Worm (Caenorhabditis elegans) whole organism, L2 larva: ENCODE results near the gene dtmk-1.

Experiments used
- C34F6.9 ChIP-seq: fragments of 150-350 bp; optimal IDR thresholded peaks from 2 replicates; lab custom pipeline; 2014; ENCODE audit warnings: missing biosample characterization, missing genetic modification characterization
- F13H6.1 ChIP-seq: sonication (generic microtip); optimal IDR thresholded peaks from 2 replicates; lab custom pipeline; 2016; ENCODE audit warnings: missing genetic modification characterization, missing compliant biosample characterization
- R02D3.7 ChIP-seq: fragments of 150-350 bp; optimal IDR thresholded peaks from 2 replicates; lab custom pipeline; 2014; ENCODE audit warnings: missing biosample characterization, missing genetic modification characterization
- Y55F3AM.14 ChIP-seq: fragments of 200-800 bp; sonication (Bioruptor generic); optimal IDR thresholded peaks from 2 replicates; lab custom pipeline; 2018; ENCODE audit warnings: mild to moderate bottlenecking, missing genetic modification characterization, missing compliant biosample characterization
- ZK546.5 ChIP-seq: sonication (generic microtip); optimal IDR thresholded peaks from 2 replicates; lab custom pipeline; 2017; ENCODE audit warnings: missing biosample characterization, missing genetic modification characterization
- ama-1 ChIP-seq: fragments of 150-350 bp; optimal IDR thresholded peaks from 2 replicates; lab custom pipeline; 2018; ENCODE audit warnings: inconsistent platforms
- ceh-82 ChIP-seq: fragments of 150-350 bp; optimal IDR thresholded peaks from 2 replicates; lab custom pipeline; 2014; ENCODE audit warnings: missing biosample characterization, missing genetic modification characterization
- crh-2 ChIP-seq: sonication (generic microtip); optimal IDR thresholded peaks from 2 replicates; lab custom pipeline; 2017; ENCODE audit warnings: missing biosample characterization, missing genetic modification characterization
- dmd-4 ChIP-seq: sonication (generic microtip); optimal IDR thresholded peaks from 2 replicates; lab custom pipeline; 2017; ENCODE audit warnings: missing biosample characterization, missing genetic modification characterization
- egl-27 ChIP-seq: sonication (generic microtip); optimal IDR thresholded peaks from 3 replicates; lab custom pipeline; 2017; ENCODE audit warnings: missing biosample characterization, missing genetic modification reagents, missing genetic modification characterization
- elt-1 ChIP-seq: fragments of 150-350 bp; optimal IDR thresholded peaks from 2 replicates; lab custom pipeline; 2014; ENCODE audit warnings: missing biosample characterization, missing genetic modification characterization
- elt-3 ChIP-seq: sonication (generic microtip); optimal IDR thresholded peaks from 2 replicates; lab custom pipeline; 2017; ENCODE audit warnings: missing biosample characterization, missing genetic modification characterization
- fos-1 ChIP-seq: fragments of 150-350 bp; optimal IDR thresholded peaks from 2 replicates; lab custom pipeline; 2014; ENCODE audit warnings: missing biosample characterization, missing genetic modification characterization
- gmeb-1 ChIP-seq: fragments of 150-350 bp; optimal IDR thresholded peaks from 2 replicates; lab custom pipeline; 2014; ENCODE audit warnings: missing biosample characterization, missing genetic modification characterization
- lin-11 ChIP-seq: fragments of 150-350 bp; sonication (generic microtip); optimal IDR thresholded peaks from 2 replicates; lab custom pipeline; 2014; ENCODE audit warnings: missing biosample characterization, missing genetic modification characterization, inconsistent platforms, mixed read lengths
- lin-13 ChIP-seq: fragments of 150-350 bp; optimal IDR thresholded peaks from 2 replicates; lab custom pipeline; 2014; ENCODE audit warnings: missing biosample characterization, missing genetic modification reagents, missing genetic modification characterization
- lin-39 ChIP-seq: fragments of 150-350 bp; optimal IDR thresholded peaks from 2 replicates; lab custom pipeline; 2014; ENCODE audit warnings: missing biosample characterization, missing genetic modification reagents, missing genetic modification characterization
- lsy-2 ChIP-seq, 2 experiments: fragments of 150-350 bp in 1 of 2; sonication (generic microtip) in 1 of 2; optimal IDR thresholded peaks; 2 replicates each; lab custom pipeline; 2014 to 2017; ENCODE audit warnings: missing biosample characterization in 2 of 2, missing genetic modification characterization in 2 of 2
- mab-5 ChIP-seq: fragments of 150-350 bp; optimal IDR thresholded peaks from 2 replicates; lab custom pipeline; 2014; ENCODE audit warnings: missing biosample characterization, missing genetic modification characterization
- mbf-1 ChIP-seq: sonication (generic microtip); optimal IDR thresholded peaks from 2 replicates; lab custom pipeline; 2017; ENCODE audit warnings: missing biosample characterization, missing genetic modification characterization
- mdl-1 ChIP-seq, 2 experiments: fragments of 150-350 bp in 1 of 2; sonication (generic microtip) in 1 of 2; optimal IDR thresholded peaks; 2 replicates each; lab custom pipeline; 2017; ENCODE audit warnings: missing biosample characterization in 2 of 2, missing genetic modification characterization in 2 of 2
- nhr-11 ChIP-seq: fragments of 150-350 bp; optimal IDR thresholded peaks from 2 replicates; lab custom pipeline; 2014; ENCODE audit warnings: missing biosample characterization, missing genetic modification characterization
- nhr-12 ChIP-seq: fragments of 150-350 bp; optimal IDR thresholded peaks from 2 replicates; lab custom pipeline; 2014; ENCODE audit warnings: missing biosample characterization, missing genetic modification characterization
- nhr-129 ChIP-seq: fragments of 150-350 bp; optimal IDR thresholded peaks from 2 replicates; lab custom pipeline; 2014; ENCODE audit warnings: missing biosample characterization, missing genetic modification characterization
- nhr-21 ChIP-seq: fragments of 150-350 bp; optimal IDR thresholded peaks from 2 replicates; lab custom pipeline; 2014; ENCODE audit warnings: missing biosample characterization, missing genetic modification characterization
- nhr-23 ChIP-seq: fragments of 150-350 bp; optimal IDR thresholded peaks from 2 replicates; lab custom pipeline; 2014; ENCODE audit warnings: missing biosample characterization, missing genetic modification reagents, missing genetic modification characterization
- nhr-25 ChIP-seq: fragments of 150-350 bp; sonication (generic microtip); optimal IDR thresholded peaks from 3 replicates; lab custom pipeline; 2014; ENCODE audit warnings: missing biosample characterization, missing genetic modification characterization
- nhr-6 ChIP-seq: fragments of 150-350 bp; optimal IDR thresholded peaks from 2 replicates; lab custom pipeline; 2014; ENCODE audit warnings: missing biosample characterization, missing genetic modification characterization
- nhr-77 ChIP-seq: fragments of 150-350 bp; optimal IDR thresholded peaks from 2 replicates; lab custom pipeline; 2014; ENCODE audit warnings: missing biosample characterization, missing genetic modification characterization
- peb-1 ChIP-seq: fragments of 150-350 bp; optimal IDR thresholded peaks from 2 replicates; lab custom pipeline; 2014; ENCODE audit warnings: missing biosample characterization, missing genetic modification characterization
- sem-4 ChIP-seq: fragments of 150-350 bp; optimal IDR thresholded peaks from 2 replicates; lab custom pipeline; 2014; ENCODE audit warnings: missing biosample characterization, missing genetic modification reagents, missing genetic modification characterization
- skn-1 ChIP-seq: sonication (generic microtip); optimal IDR thresholded peaks from 2 replicates; lab custom pipeline; 2017; ENCODE audit warnings: missing biosample characterization, missing genetic modification characterization
- sma-3 ChIP-seq: sonication (generic microtip); optimal IDR thresholded peaks from 2 replicates; lab custom pipeline; 2016; ENCODE audit warnings: missing genetic modification reagents, missing genetic modification characterization, missing compliant biosample characterization
- sma-9 ChIP-seq, 2 experiments: fragments of 150-350 bp in 1 of 2; sonication (generic microtip) in 1 of 2; optimal IDR thresholded peaks; 2 replicates each; lab custom pipeline; 2014 to 2016; ENCODE audit warnings: missing genetic modification characterization in 2 of 2, mild to moderate bottlenecking in 1 of 2, missing biosample characterization in 1 of 2, missing compliant biosample characterization in 1 of 2, missing genetic modification reagents in 1 of 2, moderate library complexity in 1 of 2
- unc-55 ChIP-seq: fragments of 150-350 bp; sonication (generic microtip); optimal IDR thresholded peaks from 3 replicates; lab custom pipeline; 2014; ENCODE audit warnings: missing biosample characterization, missing genetic modification reagents, missing genetic modification characterization
- unc-62 ChIP-seq: fragments of 150-350 bp; optimal IDR thresholded peaks from 2 replicates; lab custom pipeline; 2014; ENCODE audit warnings: missing biosample characterization, missing genetic modification reagents, missing genetic modification characterization
- ztf-1 ChIP-seq: fragments of 200-800 bp; sonication (Bioruptor generic); conservative IDR thresholded peaks from 2 replicates; pipeline ENCODE4 v1.3.6; 2022; ENCODE audit warnings: missing genetic modification characterization, missing compliant biosample characterization
- ztf-4 ChIP-seq: fragments of 150-350 bp; optimal IDR thresholded peaks from 2 replicates; lab custom pipeline; 2014; ENCODE audit warnings: missing biosample characterization, missing genetic modification characterization

dtmk-1 gene

DNA sequence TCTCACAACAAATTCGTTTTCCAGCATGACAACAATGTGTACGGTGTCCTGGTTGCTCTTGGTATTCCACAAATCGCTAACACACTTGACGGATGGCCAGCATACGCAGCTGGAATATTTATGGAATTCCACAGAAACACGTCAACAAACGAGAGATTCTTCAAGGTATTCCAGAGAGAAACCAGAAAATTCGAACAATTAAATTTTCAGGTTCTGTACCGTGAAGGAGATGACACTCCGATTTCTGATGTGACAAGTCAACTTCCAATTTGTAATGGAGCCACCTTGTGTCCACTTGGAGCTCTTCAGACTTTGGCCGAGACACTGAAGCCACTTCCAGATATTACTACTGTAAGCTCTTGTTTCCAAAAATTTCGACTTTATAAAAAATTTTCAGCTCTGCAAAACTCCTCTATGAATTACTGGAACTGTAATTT lies 32.9 kb downstream of the dtmk-1 start (continued):
- TF ChIP-seq Y55F3AM.14 (GFP tag; lab: Kevin White, UChicago), result no peak
- no peak for TF ChIP-seq fos-1 (tag; lab: Kevin White, UChicago)
- peak; percentile 49 for TF ChIP-seq nhr-11 (tag; lab: Kevin White, UChicago)
- TF ChIP-seq elt-3, result no peak
- no peak for TF ChIP-seq nhr-129
- no peak for TF ChIP-seq ztf-1 (GFP tag; lab: Robert Waterston, UW)
- no peak for TF ChIP-seq nhr-77 (tag; lab: Kevin White, UChicago)
- TF ChIP-seq ztf-4 (tag; lab: Kevin White, UChicago), result no peak
- no peak for TF ChIP-seq crh-2 (tag; lab: Kevin White, UChicago)
- peak; percentile 63 for TF ChIP-seq ama-1 (lab: Kevin White, UChicago)
- no peak for TF ChIP-seq lin-11 (tag; lab: Kevin White, UChicago)
- peak; percentile 56 for TF ChIP-seq lin-13 (GFP tag; lab: Kevin White, UChicago)
- TF ChIP-seq elt-1, result no peak
- no peak for TF ChIP-seq skn-1 (tag; lab: Kevin White, UChicago)

DNA sequence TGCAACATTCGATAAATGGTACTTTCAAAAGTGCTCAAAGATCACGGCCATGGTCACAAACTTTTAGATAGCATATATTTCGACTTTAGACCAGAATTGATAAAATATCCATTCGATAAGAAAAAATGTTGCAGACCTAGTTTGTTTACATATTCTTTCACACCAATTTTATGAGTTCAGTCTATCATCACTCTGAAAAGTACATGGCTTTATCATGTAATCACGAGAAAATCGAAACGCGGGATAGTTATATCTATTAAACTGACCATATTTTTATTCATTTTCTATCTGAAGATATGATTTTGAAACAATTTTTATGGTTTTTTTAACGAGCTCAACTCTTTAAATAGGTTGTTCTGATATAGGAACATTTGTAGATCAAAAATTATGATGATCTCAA lies 35.4 kb downstream of the dtmk-1 start, which contains the start of gene pho-11:
Gene pho-11, plus strand, starts transcription at position 374 of the 400 bp plus-strand sequence.
- TF ChIP-seq Y55F3AM.14 (GFP tag; lab: Kevin White, UChicago), result no peak
- TF ChIP-seq lsy-2 (tag; optimal IDR thresholded peaks at IDR 0.05; lab: Kevin White, UChicago), result no peak
- TF ChIP-seq fos-1 (tag; lab: Kevin White, UChicago), result no peak
- TF ChIP-seq lin-39 (tag; lab: Kevin White, UChicago), result no peak
- TF ChIP-seq gmeb-1 (tag; lab: Kevin White, UChicago), result no peak
- TF ChIP-seq elt-3, result no peak
- TF ChIP-seq lin-13 (GFP tag; lab: Kevin White, UChicago), result no peak
- TF ChIP-seq mdl-1 (tag; optimal IDR thresholded peaks at IDR 0.05; lab: Kevin White, UChicago), result no peak
- no peak for TF ChIP-seq nhr-21 (tag; lab: Kevin White, UChicago)
- no peak for TF ChIP-seq unc-55 (GFP tag; lab: Kevin White, UChicago)
- TF ChIP-seq ztf-1 (GFP tag; lab: Robert Waterston, UW), result no peak
- no peak for TF ChIP-seq ztf-4 (tag; lab: Kevin White, UChicago)

DNA sequence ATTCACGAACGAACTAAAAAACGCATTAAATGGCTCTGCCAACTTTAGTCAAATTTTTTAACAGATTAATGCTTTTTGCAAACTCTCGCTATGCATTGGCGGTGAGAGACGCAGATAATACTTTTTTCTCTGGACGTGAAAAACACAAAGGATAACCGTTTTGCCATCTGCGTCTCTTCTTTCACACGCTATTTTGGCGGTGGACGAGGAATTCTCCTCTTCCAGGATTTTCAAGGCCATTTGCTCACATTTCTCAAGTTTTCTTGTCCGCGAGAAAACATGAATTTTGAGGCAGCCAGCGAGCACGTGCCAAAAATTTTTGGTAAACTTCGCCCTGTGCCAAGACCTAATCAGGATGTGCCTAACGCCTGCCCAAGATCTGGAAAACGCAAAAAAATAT lies 35.9 kb downstream of the dtmk-1 start:
- TF ChIP-seq nhr-6 (tag; lab: Kevin White, UChicago), result no peak
- no peak for TF ChIP-seq crh-2 (tag; lab: Kevin White, UChicago)
- peak; percentile 15 for TF ChIP-seq gmeb-1 (tag; lab: Kevin White, UChicago)
- no peak for TF ChIP-seq ztf-1 (GFP tag; lab: Robert Waterston, UW)
- TF ChIP-seq mdl-1 (tag; optimal IDR thresholded peaks at IDR 0.05; lab: Kevin White, UChicago), result no peak
- TF ChIP-seq unc-55 (GFP tag; lab: Kevin White, UChicago), result peak; percentile 48
- no peak for TF ChIP-seq ama-1 (lab: Kevin White, UChicago)
- peak; percentile 48 for TF ChIP-seq sma-9 (GFP tag; optimal IDR thresholded peaks at IDR 0.05; lab: Kevin White, UChicago)
- TF ChIP-seq sma-9 (tag; optimal IDR thresholded peaks at IDR 0.05; lab: Kevin White, UChicago), result no peak
- TF ChIP-seq ceh-82 (tag; lab: Kevin White, UChicago), result no peak
- TF ChIP-seq ZK546.5, result no peak
- TF ChIP-seq nhr-11 (tag; lab: Kevin White, UChicago), result no peak
- no peak for TF ChIP-seq R02D3.7 (tag; lab: Kevin White, UChicago)
- TF ChIP-seq sem-4 (tag; lab: Kevin White, UChicago), result no peak
- peak; percentile 43 for TF ChIP-seq nhr-129
- TF ChIP-seq lsy-2 (tag; optimal IDR thresholded peaks at IDR 0.05; lab: Kevin White, UChicago), result peak in 1 of 2 experiments; percentile 52
- no peak for TF ChIP-seq peb-1 (tag; lab: Kevin White, UChicago)
- no peak for TF ChIP-seq nhr-25 (tag; lab: Kevin White, UChicago)
- TF ChIP-seq egl-27 (tag; lab: Kevin White, UChicago), result no peak
- no peak for TF ChIP-seq lin-13 (GFP tag; lab: Kevin White, UChicago)
- no peak for TF ChIP-seq sma-3 (GFP tag; lab: Kevin White, UChicago)
- TF ChIP-seq mab-5, result no peak
- peak; percentile 15 for TF ChIP-seq F13H6.1 (tag; lab: Kevin White, UChicago)
- TF ChIP-seq elt-3, result no peak
- no peak for TF ChIP-seq elt-1
- no peak for TF ChIP-seq nhr-77 (tag; lab: Kevin White, UChicago)
- no peak for TF ChIP-seq nhr-12 (tag; lab: Kevin White, UChicago)
- no peak for TF ChIP-seq mbf-1 (tag; lab: Kevin White, UChicago)
- TF ChIP-seq unc-62 (GFP tag; lab: Kevin White, UChicago), result no peak
- TF ChIP-seq nhr-23, result no peak
- TF ChIP-seq fos-1 (tag; lab: Kevin White, UChicago), result no peak
- peak; percentile 52 for TF ChIP-seq C34F6.9 (tag; lab: Kevin White, UChicago)
- TF ChIP-seq skn-1 (tag; lab: Kevin White, UChicago), result no peak
- TF ChIP-seq dmd-4 (tag; lab: Kevin White, UChicago), result no peak
